Worm (Caenorhabditis elegans): ENCODE data around the gene F09E5.3.

The F09E5.3 gene

DNA sequence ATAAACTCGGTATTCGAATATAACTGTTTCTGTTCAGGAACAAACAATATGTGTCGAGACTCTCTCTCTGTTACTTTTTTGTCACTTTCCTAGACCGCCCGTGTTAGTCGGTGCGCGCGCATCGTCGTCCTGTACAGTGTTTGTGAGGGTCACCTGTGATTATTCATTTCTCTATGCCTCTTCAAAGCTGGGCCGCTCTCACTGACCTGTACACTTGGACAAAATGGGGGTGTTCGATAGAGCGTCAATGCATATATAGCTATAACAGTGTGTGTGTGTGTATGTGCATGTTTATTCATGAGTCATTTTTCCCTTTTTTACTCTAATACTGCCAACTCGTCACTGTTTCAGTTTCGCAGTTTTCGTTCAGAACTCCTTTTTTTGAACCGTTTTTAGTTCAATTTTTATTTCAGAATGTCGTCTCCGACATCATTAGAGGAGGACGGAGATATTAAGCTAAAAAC lies 5.8 kb downstream of the F09E5.3 start, which contains the start of gene pkc-3 (continued):
- TF ChIP-seq lin-35 (GFP tag; optimal IDR thresholded peaks at IDR 0.05): peak; percentile 25 to 81
- TF ChIP-seq efl-3 (GFP tag; optimal IDR thresholded peaks at IDR 0.05): no peak
- TF ChIP-seq lin-13 (GFP tag; optimal IDR thresholded peaks at IDR 0.05): peak; percentile 40
- peak; percentile 32 for TF ChIP-seq tbx-2 (tag; optimal IDR thresholded peaks at IDR 0.05)
- TF ChIP-seq xbp-1 (tag; optimal IDR thresholded peaks at IDR 0.05): peak; percentile 30
- TF ChIP-seq elt-2 (tag; optimal IDR thresholded peaks at IDR 0.05): peak; percentile 68
- TF ChIP-seq tlp-1 (tag; optimal IDR thresholded peaks at IDR 0.05): no peak
- peak; percentile 79 for TF ChIP-seq nhr-77 (tag; optimal IDR thresholded peaks at IDR 0.05)
- TF ChIP-seq pag-3 (tag; optimal IDR thresholded peaks at IDR 0.05; ENCODE audit: borderline replicate concordance, insufficient read depth): no peak
- no peak for TF ChIP-seq fkh-4 (tag; optimal IDR thresholded peaks at IDR 0.05; ENCODE audit: borderline replicate concordance)
- no peak for TF ChIP-seq ceh-90 (tag; optimal IDR thresholded peaks at IDR 0.05)
- peak; percentile 50 for TF ChIP-seq swsn-7 (tag; optimal IDR thresholded peaks at IDR 0.05)
- TF ChIP-seq snu-23 (GFP tag; optimal IDR thresholded peaks at IDR 0.05): peak; percentile 80
- TF ChIP-seq dpl-1 (GFP tag; optimal IDR thresholded peaks at IDR 0.05): peak in 2 of 3 experiments; percentile 47 to 50
- TF ChIP-seq nhr-20 (tag; optimal IDR thresholded peaks at IDR 0.05): peak; percentile 81
- TF ChIP-seq C04F5.9 (tag; optimal IDR thresholded peaks at IDR 0.05): no peak
- TF ChIP-seq ceh-82 (tag; optimal IDR thresholded peaks at IDR 0.05): peak in 1 of 3 experiments; percentile 17
- peak; percentile 20 for TF ChIP-seq jun-1 (tag; optimal IDR thresholded peaks at IDR 0.05)
- no peak for TF ChIP-seq unc-30 (tag; optimal IDR thresholded peaks at IDR 0.05)
- TF ChIP-seq alr-1 (tag; optimal IDR thresholded peaks at IDR 0.05; ENCODE audit: borderline replicate concordance): no peak
- TF ChIP-seq zip-4 (GFP tag; optimal IDR thresholded peaks at IDR 0.05): peak; percentile 18
- no peak for TF ChIP-seq fkh-10 (GFP tag; optimal IDR thresholded peaks at IDR 0.05)
- TF ChIP-seq ceh-88 (GFP tag; IDR thresholded peaks at IDR 0.05): no peak
- peak; percentile 37 for TF ChIP-seq nhr-47 (tag; optimal IDR thresholded peaks at IDR 0.05)

DNA sequence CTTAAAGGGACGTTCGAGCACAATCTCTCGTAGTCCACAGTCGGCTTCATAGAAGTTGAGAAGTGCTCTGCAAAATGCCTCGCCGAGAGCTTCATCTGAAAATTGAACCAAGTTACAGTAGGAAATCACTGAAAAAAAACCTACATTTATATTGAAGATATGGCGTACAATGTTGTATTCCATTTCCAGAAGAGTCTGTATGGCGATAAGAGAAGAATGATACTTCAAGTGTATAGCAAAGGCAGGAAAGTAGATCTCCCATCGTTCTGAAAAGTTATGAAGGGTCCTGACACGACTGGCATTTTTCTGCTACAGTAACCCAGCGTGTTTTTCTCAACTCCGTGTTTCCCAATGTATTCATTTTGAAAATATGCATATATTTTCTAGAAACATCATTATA lies 10.5 kb downstream of the F09E5.3 start:
- TF ChIP-seq efl-1 (optimal IDR thresholded peaks at IDR 0.05): no peak
- peak in 1 of 2 experiments; percentile 61 for TF ChIP-seq efl-1 (GFP tag; optimal IDR thresholded peaks at IDR 0.05 in 1 of 2)
- TF ChIP-seq F16B12.6 (tag; optimal IDR thresholded peaks at IDR 0.05): no peak

DNA sequence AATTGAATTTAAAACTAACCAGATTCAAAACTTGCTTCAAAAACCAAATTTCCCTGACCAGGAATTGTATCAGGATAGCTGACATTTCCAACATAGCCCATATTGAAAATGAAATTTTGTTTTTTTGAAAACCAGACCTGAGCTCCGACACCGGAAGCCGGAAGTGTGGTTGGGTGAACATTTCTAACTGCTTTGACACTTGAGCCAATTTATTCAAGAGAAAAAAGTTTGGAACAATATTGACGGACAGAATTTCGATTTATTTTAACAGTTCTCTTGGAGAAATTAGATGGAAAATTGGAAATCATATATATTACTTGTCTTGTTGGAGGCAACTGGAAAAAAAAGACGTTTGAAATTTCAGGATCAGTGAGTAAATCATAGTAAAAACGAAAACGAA lies 13.4 kb downstream of the F09E5.3 start, which contains the start of gene ccpp-6:
Gene ccpp-6, minus strand, starts transcription at position 101 of the 400 bp plus-strand sequence.
- TF ChIP-seq grh-1 (GFP tag; IDR thresholded peaks at IDR 0.05) (no peak), nhr-47 (tag; optimal IDR thresholded peaks at IDR 0.05) (no peak), vab-15 (tag; optimal IDR thresholded peaks at IDR 0.05) (no peak), efl-1 (optimal IDR thresholded peaks at IDR 0.05) (no peak), efl-1 (GFP tag; optimal IDR thresholded peaks at IDR 0.05 in 1 of 2) (peak in 1 of 2 experiments; percentile 3)

DNA sequence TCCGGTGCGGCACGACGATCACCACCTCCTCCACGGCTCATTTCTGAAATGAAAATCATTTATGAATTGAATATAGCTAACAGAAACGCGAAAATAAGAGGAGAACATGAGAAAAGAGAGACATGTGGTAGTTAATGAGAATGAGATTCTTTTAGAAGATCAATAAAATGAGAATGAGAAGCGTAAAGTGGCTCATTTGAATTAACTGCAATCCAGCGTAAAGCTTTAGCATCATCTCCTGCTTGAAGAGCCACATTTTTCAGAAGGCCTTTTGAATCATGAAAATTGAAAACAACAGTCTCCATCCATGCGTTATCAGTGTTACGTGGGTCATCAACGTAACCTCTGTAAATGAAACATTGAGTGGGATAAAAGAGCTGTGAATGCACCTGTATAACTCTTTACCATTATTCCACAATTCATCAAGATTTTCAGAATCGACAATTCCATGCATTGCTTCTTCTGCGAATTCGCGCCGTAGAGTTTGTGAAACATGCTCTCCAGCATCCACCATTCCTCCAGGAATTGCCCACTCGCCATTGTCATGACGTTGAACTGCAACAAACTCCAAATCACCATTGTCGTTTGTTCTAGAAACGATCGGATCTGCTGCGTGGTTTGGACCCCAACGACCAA lies 15.1 kb downstream of the F09E5.3 start, which contains the start of gene rsp-4:
Gene rsp-4, minus strand, starts transcription at position 51 of the 636 bp plus-strand sequence.
- TF ChIP-seq ceh-63 (GFP tag; optimal IDR thresholded peaks at IDR 0.05): peak; percentile 16
- TF ChIP-seq fkh-10 (GFP tag; optimal IDR thresholded peaks at IDR 0.05): no peak
- no peak for TF ChIP-seq efl-1 (optimal IDR thresholded peaks at IDR 0.05)
- TF ChIP-seq efl-1 (GFP tag; optimal IDR thresholded peaks at IDR 0.05 in 1 of 2): peak in 1 of 2 experiments; percentile 4
- peak; percentile 29 for TF ChIP-seq nhr-85 (tag)

DNA sequence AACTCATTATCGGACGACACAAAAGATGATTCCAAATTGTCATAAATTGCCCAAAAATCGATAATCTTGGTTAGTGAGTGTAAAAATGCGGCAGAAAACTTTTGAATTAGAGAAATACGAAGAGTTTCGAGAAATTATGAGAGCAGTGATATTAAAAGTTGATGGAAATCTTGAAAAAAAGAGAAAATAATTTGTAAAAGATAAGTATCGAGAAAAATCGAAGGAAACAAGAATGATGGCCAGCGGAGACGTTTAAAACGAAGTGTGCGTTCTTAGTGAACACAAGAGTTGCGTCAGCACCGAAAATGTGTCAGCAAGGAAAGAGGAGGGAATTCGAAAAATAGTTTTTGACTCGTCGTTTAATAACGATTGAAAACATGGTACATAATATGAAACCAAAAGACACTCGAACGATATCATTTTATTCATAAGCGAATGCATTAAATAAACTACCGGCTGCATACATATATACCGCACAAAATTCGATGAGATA lies 16.1 kb downstream of the F09E5.3 start, which contains the start of gene ndx-6:
Gene ndx-6, minus strand, starts transcription at position 51 of the 493 bp plus-strand sequence.
- TF ChIP-seq egl-13 (tag; optimal IDR thresholded peaks at IDR 0.05): peak; percentile 64
- peak; percentile 88 for TF ChIP-seq xbp-1 (tag; optimal IDR thresholded peaks at IDR 0.05)
- TF ChIP-seq unc-62 (GFP tag; optimal IDR thresholded peaks at IDR 0.05): no peak
- TF ChIP-seq ceh-90 (tag; optimal IDR thresholded peaks at IDR 0.05): peak; percentile 26
- TF ChIP-seq C16A3.4 (tag; optimal IDR thresholded peaks at IDR 0.05): peak; percentile 90
- TF ChIP-seq mdl-1 (tag; optimal IDR thresholded peaks at IDR 0.05): peak in 1 of 2 experiments; percentile 65
- TF ChIP-seq ceh-88 (GFP tag; IDR thresholded peaks at IDR 0.05): no peak
- no peak for TF ChIP-seq ceh-8 (GFP tag; optimal IDR thresholded peaks at IDR 0.05)
- peak; percentile 88 for TF ChIP-seq dsc-1 (tag; optimal IDR thresholded peaks at IDR 0.05)
- no peak for TF ChIP-seq zag-1 (tag; optimal IDR thresholded peaks at IDR 0.05)
- no peak for TF ChIP-seq ceh-63 (GFP tag; optimal IDR thresholded peaks at IDR 0.05)
- TF ChIP-seq lin-39 (tag; optimal IDR thresholded peaks at IDR 0.05): peak; percentile 65
- no peak for TF ChIP-seq sup-37 (GFP tag; optimal IDR thresholded peaks at IDR 0.05)
- peak; percentile 62 for TF ChIP-seq lir-3 (tag; optimal IDR thresholded peaks at IDR 0.05; ENCODE audit: poor library complexity)
- peak; percentile 76 for TF ChIP-seq ztf-4 (tag; optimal IDR thresholded peaks at IDR 0.05)
- TF ChIP-seq egl-27 (tag; optimal IDR thresholded peaks at IDR 0.05): no peak
- peak; percentile 60 for TF ChIP-seq grh-1 (GFP tag; IDR thresholded peaks at IDR 0.05)
